Worm (Caenorhabditis elegans) whole organism, midembryonic: Measurements from ENCODE around the gene dpf-6.

Experiments
- T22C8.4 ChIP-seq: fragments of 200-800 bp; sonication (Bioruptor generic); IDR thresholded peaks from 2 replicates; pipeline ENCODE4 v1.3.6; 2022; ENCODE audit warnings: missing genetic modification characterization, missing compliant biosample characterization
- cog-1 ChIP-seq: sonication (generic microtip); optimal IDR thresholded peaks from 2 replicates; lab custom pipeline; 2016; ENCODE audit warnings: missing genetic modification characterization, missing compliant biosample characterization
- flt-1 ChIP-seq: fragments of 200-800 bp; sonication (Bioruptor generic); IDR thresholded peaks from 2 replicates; pipeline ENCODE4 v1.3.6; 2022; ENCODE audit warnings: missing genetic modification characterization, missing compliant biosample characterization
- klf-2 ChIP-seq: fragments of 200-800 bp; sonication (Bioruptor generic); conservative IDR thresholded peaks from 2 replicates; pipeline ENCODE4 v1.3.6; 2022; ENCODE audit warnings: missing genetic modification reagents, missing genetic modification characterization, missing compliant biosample characterization
- med-1 ChIP-seq: sonication (generic microtip); optimal IDR thresholded peaks from 2 replicates; lab custom pipeline; 2017; ENCODE audit warnings: missing genetic modification characterization, mild to moderate bottlenecking, missing compliant biosample characterization, antibody characterized with exemption, missing genetic modification reagents; ENCODE audit not compliant: insufficient read depth
- ref-1 ChIP-seq: fragments of 200-800 bp; sonication (Bioruptor generic); conservative IDR thresholded peaks from 2 replicates; pipeline ENCODE4 v1.3.6; 2022; ENCODE audit warnings: missing genetic modification reagents, missing genetic modification characterization, missing compliant biosample characterization
- tab-1 ChIP-seq: fragments of 200-800 bp; sonication (Bioruptor generic); IDR thresholded peaks from 2 replicates; pipeline ENCODE4 v1.3.6; 2022; ENCODE audit warnings: missing genetic modification characterization, missing compliant biosample characterization
- ztf-23 ChIP-seq: fragments of 200-800 bp; sonication (Bioruptor generic); IDR thresholded peaks from 2 replicates; pipeline ENCODE4 v1.3.6; 2022; ENCODE audit warnings: missing genetic modification reagents, missing genetic modification characterization, missing compliant biosample characterization
- ztf-29 ChIP-seq: fragments of 200-800 bp; sonication (Bioruptor generic); IDR thresholded peaks from 2 replicates; pipeline ENCODE4 v1.3.6; 2022; ENCODE audit warnings: missing genetic modification reagents, missing genetic modification characterization, missing compliant biosample characterization

Gene dpf-6

ce11 chrIII:8017053-8017452 lies 21.0 kb upstream of the dpf-6 start:
- no peak for TF ChIP-seq ztf-29 (GFP tag; lab: Robert Waterston, UW)
- no peak for TF ChIP-seq med-1 (GFP tag; lab: Kevin White, UChicago)
- no peak for TF ChIP-seq T22C8.4 (GFP tag; lab: Robert Waterston, UW)
- TF ChIP-seq ref-1 (GFP tag; lab: Robert Waterston, UW), result no peak
- no peak for TF ChIP-seq flt-1
- no peak for TF ChIP-seq tab-1 (GFP tag; lab: Robert Waterston, UW)
- TF ChIP-seq klf-2, result no peak
- TF ChIP-seq cog-1 (tag; lab: Kevin White, UChicago), result no peak
- TF ChIP-seq ztf-23, result no peak

- TF ChIP-seq med-1 (GFP tag; lab: Kevin White, UChicago) (no peak), ztf-23 (peak; percentile 53; the same call in 1 of the 2 replicates), klf-2 (no peak), ref-1 (GFP tag; lab: Robert Waterston, UW) (no peak), flt-1 (peak; percentile 48; the same call in 1 of the 2 replicates), ztf-29 (GFP tag; lab: Robert Waterston, UW) (no peak), T22C8.4 (GFP tag; lab: Robert Waterston, UW) (peak; percentile 90), cog-1 (tag; lab: Kevin White, UChicago) (peak; percentile 84), tab-1 (GFP tag; lab: Robert Waterston, UW) (no peak)
Observed at ce11 chrIII:8020823-8021332, 17.2 kb upstream of the dpf-6 start, which contains the start of gene lin-36. Gene lin-36, minus strand, starts transcription at chrIII:8020873.

ce11 chrIII:8022077-8022476 lies 16.0 kb upstream of the dpf-6 start, which contains the start of gene F44B9.2:
Gene F44B9.2, plus strand, starts transcription at chrIII:8022463.
- TF ChIP-seq flt-1 (no peak), ztf-23 (no peak), ztf-29 (GFP tag; lab: Robert Waterston, UW) (no peak), ref-1 (GFP tag; lab: Robert Waterston, UW) (no peak), T22C8.4 (GFP tag; lab: Robert Waterston, UW) (no peak), tab-1 (GFP tag; lab: Robert Waterston, UW) (no peak), med-1 (GFP tag; lab: Kevin White, UChicago) (no peak), klf-2 (no peak), cog-1 (tag; lab: Kevin White, UChicago) (no peak)

- no peak for TF ChIP-seq T22C8.4 (GFP tag; lab: Robert Waterston, UW)
- TF ChIP-seq ref-1 (GFP tag; lab: Robert Waterston, UW), result no peak
- no peak for TF ChIP-seq med-1 (GFP tag; lab: Kevin White, UChicago)
- no peak for TF ChIP-seq flt-1
- no peak for TF ChIP-seq ztf-23
- no peak for TF ChIP-seq cog-1 (tag; lab: Kevin White, UChicago)
- TF ChIP-seq ztf-29 (GFP tag; lab: Robert Waterston, UW), result no peak
- TF ChIP-seq klf-2, result no peak
- TF ChIP-seq tab-1 (GFP tag; lab: Robert Waterston, UW), result no peak
Observed at ce11 chrIII:8027942-8028341, 10.1 kb upstream of the dpf-6 start, which contains the start of gene mdt-30. Gene mdt-30, minus strand, starts transcription at chrIII:8028042.

- TF ChIP-seq med-1 (GFP tag; lab: Kevin White, UChicago), result no peak
- TF ChIP-seq tab-1 (GFP tag; lab: Robert Waterston, UW), result no peak
- TF ChIP-seq T22C8.4 (GFP tag; lab: Robert Waterston, UW), result no peak
- no peak for TF ChIP-seq flt-1
- TF ChIP-seq klf-2, result no peak
- no peak for TF ChIP-seq ztf-23
- TF ChIP-seq ztf-29 (GFP tag; lab: Robert Waterston, UW), result no peak
- no peak for TF ChIP-seq ref-1 (GFP tag; lab: Robert Waterston, UW)
Observed at ce11 chrIII:8029487-8029886, 8.6 kb upstream of the dpf-6 start, which contains the start of gene F44B9.8. Gene F44B9.8, minus strand, starts transcription at chrIII:8029649.

- TF ChIP-seq T22C8.4 (GFP tag; lab: Robert Waterston, UW) (no peak), ztf-29 (GFP tag; lab: Robert Waterston, UW) (no peak), med-1 (GFP tag; lab: Kevin White, UChicago) (no peak), flt-1 (no peak), ref-1 (GFP tag; lab: Robert Waterston, UW) (no peak), klf-2 (no peak), cog-1 (tag; lab: Kevin White, UChicago) (no peak), ztf-23 (no peak), tab-1 (GFP tag; lab: Robert Waterston, UW) (no peak)
Observed at ce11 chrIII:8030963-8031362, 7.1 kb upstream of the dpf-6 start, which contains the start of gene F44B9.9. Gene F44B9.9, minus strand, starts transcription at chrIII:8031063.

- TF ChIP-seq T22C8.4 (GFP tag; lab: Robert Waterston, UW) (no peak), med-1 (GFP tag; lab: Kevin White, UChicago) (no peak), klf-2 (no peak)
Observed at ce11 chrIII:8033534-8033933, 4.5 kb upstream of the dpf-6 start, which contains the start of gene F44B9.10. Gene F44B9.10, minus strand, starts transcription at chrIII:8033634.

ce11 chrIII:8036050-8036449 lies 2.0 kb upstream of the dpf-6 start:
- TF ChIP-seq med-1 (GFP tag; lab: Kevin White, UChicago) (no peak), ztf-29 (GFP tag; lab: Robert Waterston, UW) (no peak), ref-1 (GFP tag; lab: Robert Waterston, UW) (no peak), tab-1 (GFP tag; lab: Robert Waterston, UW) (no peak), flt-1 (no peak), klf-2 (no peak), cog-1 (tag; lab: Kevin White, UChicago) (no peak), T22C8.4 (GFP tag; lab: Robert Waterston, UW) (no peak), ztf-23 (no peak)

ce11 chrIII:8036497-8036896 lies 1.5 kb upstream of the dpf-6 start:
- no peak for TF ChIP-seq med-1 (GFP tag; lab: Kevin White, UChicago)
- no peak for TF ChIP-seq T22C8.4 (GFP tag; lab: Robert Waterston, UW)
- TF ChIP-seq klf-2, result no peak
- TF ChIP-seq cog-1 (tag; lab: Kevin White, UChicago), result no peak

ce11 chrIII:8042775-8043174 lies 4.7 kb downstream of the dpf-6 start, which contains the start of gene K12H4.6:
Gene K12H4.6, minus strand, starts transcription at chrIII:8042875.
- no peak for TF ChIP-seq klf-2
- no peak for TF ChIP-seq ref-1 (GFP tag; lab: Robert Waterston, UW)
- no peak for TF ChIP-seq cog-1 (tag; lab: Kevin White, UChicago)
- no peak for TF ChIP-seq ztf-23
- no peak for TF ChIP-seq ztf-29 (GFP tag; lab: Robert Waterston, UW)
- no peak for TF ChIP-seq T22C8.4 (GFP tag; lab: Robert Waterston, UW)
- TF ChIP-seq med-1 (GFP tag; lab: Kevin White, UChicago), result no peak
- no peak for TF ChIP-seq tab-1 (GFP tag; lab: Robert Waterston, UW)
- no peak for TF ChIP-seq flt-1
